Worm (Caenorhabditis elegans) whole organism, L1 larva: Measurements from ENCODE around the gene irk-3.

Experiments used
- ama-1 ChIP-seq: fragments of 150-350 bp; optimal IDR thresholded peaks from 2 replicates; lab custom pipeline; 2014
- ceh-8 ChIP-seq: fragments of 200-800 bp; sonication (Bioruptor generic); optimal IDR thresholded peaks from 2 replicates; lab custom pipeline; 2018; ENCODE audit warnings: mild to moderate bottlenecking, missing genetic modification characterization, moderate library complexity, missing compliant biosample characterization
- elt-3 ChIP-seq, 6 experiments: fragments of 150-350 bp in 1 of 6; sonication (generic microtip); optimal IDR thresholded peaks; 2 replicates each; lab custom pipeline; 2017 to 2018; ENCODE audit warnings: missing biosample characterization in 6 of 6, missing genetic modification characterization in 6 of 6, inconsistent platforms in 1 of 6
- isw-1 ChIP-seq: fragments of 200-800 bp; sonication (Bioruptor generic); IDR thresholded peaks from 2 replicates; pipeline ENCODE4 v1.3.6; 2022; ENCODE audit warnings: missing genetic modification characterization, missing compliant biosample characterization
- lin-39 ChIP-seq: fragments of 150-350 bp; optimal IDR thresholded peaks from 2 replicates; lab custom pipeline; 2014; ENCODE audit warnings: missing biosample characterization, missing genetic modification reagents, missing genetic modification characterization
- lsy-2 ChIP-seq, 2 experiments: fragments of 150-350 bp; optimal IDR thresholded peaks; 2 replicates each; lab custom pipeline; 2014; ENCODE audit warnings: missing biosample characterization in 2 of 2, missing genetic modification characterization in 2 of 2
- sox-4 ChIP-seq: sonication (generic microtip); optimal IDR thresholded peaks from 2 replicates; lab custom pipeline; 2016; ENCODE audit warnings: missing genetic modification characterization, missing compliant biosample characterization
- unc-62 ChIP-seq: fragments of 150-350 bp; optimal IDR thresholded peaks from 2 replicates; lab custom pipeline; 2014; ENCODE audit warnings: missing biosample characterization, missing genetic modification reagents, missing genetic modification characterization
- xbp-1 ChIP-seq: sonication (generic microtip); optimal IDR thresholded peaks from 2 replicates; lab custom pipeline; 2016; ENCODE audit warnings: missing genetic modification characterization, missing compliant biosample characterization
- ztf-4 ChIP-seq: fragments of 150-350 bp; optimal IDR thresholded peaks from 2 replicates; lab custom pipeline; 2014; ENCODE audit warnings: missing biosample characterization, missing genetic modification characterization

ce11 chrX:14335621-14336020 lies 34.6 kb downstream of the irk-3 start:
- TF ChIP-seq elt-3 (tag; optimal IDR thresholded peaks at IDR 0.05; lab: Kevin White, UChicago) (no peak), lsy-2 (tag; optimal IDR thresholded peaks at IDR 0.05; lab: Kevin White, UChicago) (no peak), lin-39 (tag; lab: Kevin White, UChicago) (no peak), unc-62 (no peak), ceh-8 (GFP tag; lab: Kevin White, UChicago) (no peak), xbp-1 (no peak), ztf-4 (tag; lab: Kevin White, UChicago) (no peak), ama-1 (lab: Kevin White, UChicago) (no peak), isw-1 (GFP tag; lab: Robert Waterston, UW) (no peak), sox-4 (tag; lab: Kevin White, UChicago) (no peak)
